Worm (Caenorhabditis elegans) whole organism, L1 larva: ENCODE data around the gene Y1A5A.1.

Experiments used
- C16A3.4 ChIP-seq: fragments of 150-350 bp; optimal IDR thresholded peaks from 2 replicates; lab custom pipeline; 2014; ENCODE audit warnings: missing biosample characterization, missing genetic modification characterization
- C34B4.2 ChIP-seq: sonication (generic microtip); optimal IDR thresholded peaks from 2 replicates; lab custom pipeline; 2017; ENCODE audit warnings: mild to moderate bottlenecking, missing genetic modification characterization, missing compliant biosample characterization
- alr-1 ChIP-seq: fragments of 200-800 bp; sonication (Bioruptor generic); optimal IDR thresholded peaks from 2 replicates; lab custom pipeline; 2018; ENCODE audit warnings: borderline replicate concordance, mild to moderate bottlenecking, missing genetic modification characterization, missing compliant biosample characterization
- aly-2 ChIP-seq: fragments of 150-350 bp; optimal IDR thresholded peaks from 2 replicates; lab custom pipeline; 2014; ENCODE audit warnings: missing biosample characterization, missing genetic modification characterization
- blmp-1 ChIP-seq: fragments of 150-350 bp; optimal IDR thresholded peaks from 2 replicates; lab custom pipeline; 2014; ENCODE audit warnings: missing biosample characterization, missing genetic modification characterization
- ceh-63 ChIP-seq: fragments of 200-800 bp; sonication (Bioruptor generic); optimal IDR thresholded peaks from 2 replicates; lab custom pipeline; 2018; ENCODE audit warnings: mild to moderate bottlenecking, missing genetic modification characterization, missing compliant biosample characterization
- ceh-8 ChIP-seq: fragments of 200-800 bp; sonication (Bioruptor generic); optimal IDR thresholded peaks from 2 replicates; lab custom pipeline; 2018; ENCODE audit warnings: mild to moderate bottlenecking, missing genetic modification characterization, moderate library complexity, missing compliant biosample characterization
- ceh-90 ChIP-seq: sonication (generic microtip); optimal IDR thresholded peaks from 2 replicates; lab custom pipeline; 2016; ENCODE audit warnings: missing genetic modification characterization, missing compliant biosample characterization
- ces-1 ChIP-seq: fragments of 150-350 bp; optimal IDR thresholded peaks from 2 replicates; lab custom pipeline; 2014; ENCODE audit warnings: missing biosample characterization, missing genetic modification reagents, missing genetic modification characterization
- dpl-1 ChIP-seq, 3 experiments: fragments of 150-350 bp in 2 of 3; sonication (generic microtip) in 1 of 3; optimal IDR thresholded peaks; 2 replicates each; lab custom pipeline; 2014 to 2017; ENCODE audit warnings: missing biosample characterization in 3 of 3, missing genetic modification characterization in 3 of 3, missing genetic modification reagents in 3 of 3
- efl-3 ChIP-seq: fragments of 200-800 bp; sonication (Bioruptor generic); optimal IDR thresholded peaks from 2 replicates; lab custom pipeline; 2018; ENCODE audit warnings: mild to moderate bottlenecking, missing genetic modification characterization, missing compliant biosample characterization
- egl-13 ChIP-seq: sonication (generic microtip); optimal IDR thresholded peaks from 2 replicates; lab custom pipeline; 2016; ENCODE audit warnings: missing genotype, missing genetic modification reagents, missing genetic modification characterization, missing compliant biosample characterization
- egl-27 ChIP-seq, 2 experiments: fragments of 150-350 bp in 1 of 2; sonication (generic microtip); optimal IDR thresholded peaks; 3 replicates each; lab custom pipeline; 2017 to 2018; ENCODE audit warnings: missing biosample characterization in 2 of 2, missing genetic modification characterization in 2 of 2, missing genetic modification reagents in 2 of 2
- elt-2 ChIP-seq: sonication (generic microtip); optimal IDR thresholded peaks from 2 replicates; lab custom pipeline; 2016; ENCODE audit warnings: missing genetic modification characterization, mild to moderate bottlenecking, inconsistent platforms, missing compliant biosample characterization, missing genetic modification reagents
- elt-3 ChIP-seq, 6 experiments: fragments of 150-350 bp in 1 of 6; sonication (generic microtip); optimal IDR thresholded peaks; 2 replicates each; lab custom pipeline; 2017 to 2018; ENCODE audit warnings: missing biosample characterization in 6 of 6, missing genetic modification characterization in 6 of 6, inconsistent platforms in 1 of 6
- fkh-10 ChIP-seq: sonication (generic microtip); optimal IDR thresholded peaks from 2 replicates; lab custom pipeline; 2017; ENCODE audit warnings: missing biosample characterization, missing genetic modification reagents, missing genetic modification characterization
- fkh-4 ChIP-seq: sonication (generic microtip); optimal IDR thresholded peaks from 2 replicates; lab custom pipeline; 2016; ENCODE audit warnings: missing compliant biosample characterization, missing genetic modification characterization, borderline replicate concordance
- fos-1 ChIP-seq: fragments of 150-350 bp; optimal IDR thresholded peaks from 2 replicates; lab custom pipeline; 2014; ENCODE audit warnings: missing biosample characterization, missing genetic modification characterization
- hlh-17 ChIP-seq: fragments of 200-800 bp; sonication (Bioruptor generic); optimal IDR thresholded peaks from 2 replicates; lab custom pipeline; 2018; ENCODE audit warnings: missing genetic modification characterization, mild to moderate bottlenecking, missing compliant biosample characterization, moderate library complexity, borderline replicate concordance
- hlh-4 ChIP-seq: sonication (generic microtip); optimal IDR thresholded peaks from 2 replicates; lab custom pipeline; 2016; ENCODE audit warnings: mild to moderate bottlenecking, missing genetic modification characterization, missing compliant biosample characterization
- hpl-2 ChIP-seq: fragments of 150-350 bp; optimal IDR thresholded peaks from 2 replicates; lab custom pipeline; 2014; ENCODE audit warnings: missing biosample characterization, missing genetic modification reagents, missing genetic modification characterization
- isw-1 ChIP-seq: fragments of 200-800 bp; sonication (Bioruptor generic); IDR thresholded peaks from 2 replicates; pipeline ENCODE4 v1.3.6; 2022; ENCODE audit warnings: missing genetic modification characterization, missing compliant biosample characterization
- jun-1 ChIP-seq: fragments of 150-350 bp; optimal IDR thresholded peaks from 2 replicates; lab custom pipeline; 2014; ENCODE audit warnings: missing biosample characterization, missing genetic modification reagents, missing genetic modification characterization
- lin-15B ChIP-seq: fragments of 150-350 bp; sonication (generic microtip); optimal IDR thresholded peaks from 3 replicates; lab custom pipeline; 2014; ENCODE audit warnings: missing biosample characterization, missing genetic modification characterization
- lin-35 ChIP-seq, 2 experiments: fragments of 150-350 bp; optimal IDR thresholded peaks; 2 replicates each; lab custom pipeline; 2014; ENCODE audit warnings: missing biosample characterization in 2 of 2, missing genetic modification characterization in 2 of 2, missing genetic modification reagents in 2 of 2
- lir-3 ChIP-seq: sonication (generic microtip); optimal IDR thresholded peaks from 2 replicates; lab custom pipeline; 2016; ENCODE audit warnings: mild to moderate bottlenecking, missing genetic modification characterization, moderate library complexity, missing compliant biosample characterization; ENCODE audit not compliant: poor library complexity
- lsy-2 ChIP-seq, 2 experiments: fragments of 150-350 bp; optimal IDR thresholded peaks; 2 replicates each; lab custom pipeline; 2014; ENCODE audit warnings: missing biosample characterization in 2 of 2, missing genetic modification characterization in 2 of 2
- mef-2 ChIP-seq: fragments of 150-350 bp; optimal IDR thresholded peaks from 2 replicates; lab custom pipeline; 2014; ENCODE audit warnings: missing biosample characterization, missing genetic modification characterization
- nhr-11 ChIP-seq: fragments of 150-350 bp; optimal IDR thresholded peaks from 2 replicates; lab custom pipeline; 2014; ENCODE audit warnings: missing biosample characterization, missing genetic modification characterization
- nhr-19 ChIP-seq: fragments of 200-800 bp; sonication (Bioruptor generic); conservative IDR thresholded peaks from 2 replicates; pipeline ENCODE4 v1.3.6; 2022; ENCODE audit warnings: missing genetic modification characterization, missing compliant biosample characterization
- nhr-237 ChIP-seq: fragments of 150-350 bp; optimal IDR thresholded peaks from 2 replicates; lab custom pipeline; 2014; ENCODE audit warnings: missing biosample characterization, missing genetic modification characterization
- nhr-76 ChIP-seq: sonication (generic microtip); optimal IDR thresholded peaks from 2 replicates; lab custom pipeline; 2017; ENCODE audit warnings: missing biosample characterization, missing genetic modification characterization
- nhr-77 ChIP-seq: fragments of 150-350 bp; optimal IDR thresholded peaks from 2 replicates; lab custom pipeline; 2014; ENCODE audit warnings: missing biosample characterization, missing genetic modification characterization
- nhr-85 ChIP-seq: sonication (generic microtip); peaks from one replicate; lab custom pipeline; 2016; ENCODE audit warnings: missing genetic modification characterization, inconsistent platforms, missing compliant biosample characterization
- pag-3 ChIP-seq: sonication (generic microtip); optimal IDR thresholded peaks from 2 replicates; lab custom pipeline; 2017; ENCODE audit warnings: missing genetic modification characterization, mild to moderate bottlenecking, missing compliant biosample characterization, antibody characterized with exemption, borderline replicate concordance; ENCODE audit not compliant: insufficient read depth
- pqm-1 ChIP-seq: sonication (generic microtip); optimal IDR thresholded peaks from 3 replicates; lab custom pipeline; 2017; ENCODE audit warnings: missing biosample characterization, missing genetic modification characterization
- skn-1 ChIP-seq: fragments of 150-350 bp; optimal IDR thresholded peaks from 2 replicates; lab custom pipeline; 2014; ENCODE audit warnings: missing biosample characterization, missing genetic modification characterization
- snu-23 ChIP-seq: sonication (generic microtip); optimal IDR thresholded peaks from 2 replicates; lab custom pipeline; 2016; ENCODE audit warnings: missing genetic modification characterization, missing compliant biosample characterization
- sox-4 ChIP-seq: sonication (generic microtip); optimal IDR thresholded peaks from 2 replicates; lab custom pipeline; 2016; ENCODE audit warnings: missing genetic modification characterization, missing compliant biosample characterization
- sptf-1 ChIP-seq: fragments of 150-350 bp; optimal IDR thresholded peaks from 2 replicates; lab custom pipeline; 2014; ENCODE audit warnings: missing biosample characterization, missing genetic modification characterization
- sup-37 ChIP-seq: fragments of 200-800 bp; sonication (Bioruptor generic); optimal IDR thresholded peaks from 2 replicates; lab custom pipeline; 2018; ENCODE audit warnings: mild to moderate bottlenecking, missing genetic modification characterization, missing compliant biosample characterization
- tbx-2 ChIP-seq: sonication (generic microtip); optimal IDR thresholded peaks from 2 replicates; lab custom pipeline; 2016; ENCODE audit warnings: missing genetic modification characterization, missing compliant biosample characterization
- tlp-1 ChIP-seq: fragments of 150-350 bp; optimal IDR thresholded peaks from 2 replicates; lab custom pipeline; 2014; ENCODE audit warnings: missing biosample characterization, missing genetic modification characterization
- unc-30 ChIP-seq: sonication (generic microtip); optimal IDR thresholded peaks from 2 replicates; lab custom pipeline; 2017; ENCODE audit warnings: missing biosample characterization, missing genetic modification characterization
- unc-62 ChIP-seq: fragments of 150-350 bp; optimal IDR thresholded peaks from 2 replicates; lab custom pipeline; 2014; ENCODE audit warnings: missing biosample characterization, missing genetic modification reagents, missing genetic modification characterization
- unc-86 ChIP-seq: sonication (generic microtip); optimal IDR thresholded peaks from 2 replicates; lab custom pipeline; 2016; ENCODE audit warnings: missing genetic modification characterization, missing compliant biosample characterization
- unc-98 ChIP-seq: fragments of 200-800 bp; sonication (Bioruptor generic); IDR thresholded peaks from 2 replicates; pipeline ENCODE4 v1.3.6; 2022; ENCODE audit warnings: missing genetic modification characterization, missing compliant biosample characterization
- zag-1 ChIP-seq: fragments of 150-350 bp; optimal IDR thresholded peaks from 2 replicates; lab custom pipeline; 2014; ENCODE audit warnings: missing biosample characterization, missing genetic modification characterization
- ztf-11 ChIP-seq, 2 experiments: sonication (generic microtip); optimal IDR thresholded peaks; 2 replicates each; lab custom pipeline; 2016 to 2017; ENCODE audit warnings: missing genetic modification characterization in 2 of 2, missing biosample characterization in 1 of 2, missing compliant biosample characterization in 1 of 2

Y1A5A.1 gene

ce11 chrIII:3954220-3954619 is 32.2 kb downstream of the Y1A5A.1 start (continued):
- TF ChIP-seq lir-3 (tag; lab: Kevin White, UChicago) = peak; percentile 38
- peak in 1 of 2 experiments; percentile 8 for TF ChIP-seq ztf-11 (tag; optimal IDR thresholded peaks at IDR 0.05; lab: Kevin White, UChicago)
- no peak for TF ChIP-seq hlh-17 (GFP tag; lab: Kevin White, UChicago)
- no peak for TF ChIP-seq unc-30 (tag; lab: Kevin White, UChicago)
- TF ChIP-seq aly-2 (tag; lab: Kevin White, UChicago) = no peak
- TF ChIP-seq fkh-10 (GFP tag; lab: Kevin White, UChicago) = no peak
- peak; percentile 42 to 58 for TF ChIP-seq lsy-2 (tag; optimal IDR thresholded peaks at IDR 0.05; lab: Kevin White, UChicago)
- no peak for TF ChIP-seq fos-1 (tag; lab: Kevin White, UChicago)
- TF ChIP-seq efl-3 = no peak
- TF ChIP-seq jun-1 (tag; lab: Kevin White, UChicago) = no peak
- no peak for TF ChIP-seq pag-3 (tag; lab: Kevin White, UChicago)
- TF ChIP-seq, all 84 proteins: peak for 32

DNA sequence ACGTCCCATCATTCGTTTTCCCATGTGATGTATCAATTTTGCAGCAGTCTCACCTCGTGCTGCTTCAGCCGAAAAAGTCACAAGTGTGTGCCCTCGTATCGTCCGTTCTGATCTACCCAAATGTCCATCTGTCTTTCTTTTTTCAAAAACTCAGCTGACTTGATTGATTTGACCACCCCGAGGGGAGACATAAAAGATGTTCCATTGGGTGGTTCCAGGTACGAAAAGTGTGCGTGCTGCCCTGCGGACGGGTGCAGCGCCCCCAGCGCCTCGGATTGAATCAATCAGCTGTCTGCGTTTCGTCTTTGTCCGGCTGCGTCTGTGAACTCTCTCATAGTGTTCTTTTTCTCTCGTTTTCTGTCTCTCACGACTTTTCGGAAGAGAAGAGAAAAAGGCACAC is 33.2 kb downstream of the Y1A5A.1 start:
- no peak for TF ChIP-seq mef-2 (tag; lab: Kevin White, UChicago)
- peak; percentile 29 for TF ChIP-seq sup-37
- TF ChIP-seq C16A3.4 (tag; lab: Kevin White, UChicago) = peak; percentile 57
- no peak for TF ChIP-seq ces-1 (GFP tag; lab: Kevin White, UChicago)
- TF ChIP-seq skn-1 (tag; lab: Kevin White, UChicago) = no peak
- TF ChIP-seq isw-1 (GFP tag; lab: Robert Waterston, UW) = no peak; the same call in 1 of the 2 replicates
- TF ChIP-seq ceh-8 = no peak
- TF ChIP-seq nhr-76 (tag; lab: Kevin White, UChicago) = no peak
- peak; percentile 39 for TF ChIP-seq tbx-2 (tag; lab: Kevin White, UChicago)
- peak; percentile 19 to 38 (median 31) for TF ChIP-seq dpl-1 (GFP tag; optimal IDR thresholded peaks at IDR 0.05; lab: Kevin White, UChicago)
- no peak for TF ChIP-seq unc-30 (tag; lab: Kevin White, UChicago)
- TF ChIP-seq lin-15B = no peak
- TF ChIP-seq fkh-10 (GFP tag; lab: Kevin White, UChicago) = peak; percentile 4
- TF ChIP-seq ztf-11 (tag; optimal IDR thresholded peaks at IDR 0.05; lab: Kevin White, UChicago) = peak in 1 of 2 experiments; percentile 54
- TF ChIP-seq ceh-63 (GFP tag; lab: Kevin White, UChicago) = no peak
- TF ChIP-seq egl-13 (tag; lab: Kevin White, UChicago) = no peak
- no peak for TF ChIP-seq unc-62 (GFP tag; lab: Kevin White, UChicago)
- no peak for TF ChIP-seq hlh-4 (tag; lab: Kevin White, UChicago)
- no peak for TF ChIP-seq pqm-1 (tag; lab: Kevin White, UChicago)
- peak; percentile 8 for TF ChIP-seq unc-86
- TF ChIP-seq pag-3 (tag; lab: Kevin White, UChicago) = no peak
- TF ChIP-seq fkh-4 = no peak
- TF ChIP-seq sptf-1 (tag; lab: Kevin White, UChicago) = no peak
- TF ChIP-seq nhr-77 (tag; lab: Kevin White, UChicago) = no peak
- no peak for TF ChIP-seq nhr-237
- peak; percentile 40 for TF ChIP-seq nhr-19 (GFP tag; lab: Robert Waterston, UW)
- TF ChIP-seq ceh-90 = no peak
- TF ChIP-seq snu-23 (GFP tag; lab: Kevin White, UChicago) = peak; percentile 61
- peak; percentile 94 for TF ChIP-seq nhr-85 (tag; lab: Kevin White, UChicago)
- no peak for TF ChIP-seq elt-2 (tag; lab: Kevin White, UChicago)
- peak; percentile 30 to 83 for TF ChIP-seq lin-35 (GFP tag; optimal IDR thresholded peaks at IDR 0.05; lab: Kevin White, UChicago)
- TF ChIP-seq zag-1 = no peak
- TF ChIP-seq hpl-2 = no peak
- TF ChIP-seq sox-4 (tag; lab: Kevin White, UChicago) = no peak
- peak; percentile 65 for TF ChIP-seq blmp-1 (tag; lab: Kevin White, UChicago)
- TF ChIP-seq tlp-1 (tag; lab: Kevin White, UChicago) = no peak
- no peak for TF ChIP-seq aly-2 (tag; lab: Kevin White, UChicago)
- TF ChIP-seq fos-1 (tag; lab: Kevin White, UChicago) = no peak
- TF ChIP-seq unc-98 = no peak
- TF ChIP-seq elt-3 (tag; optimal IDR thresholded peaks at IDR 0.05; lab: Kevin White, UChicago) = peak in 1 of 6 experiments; percentile 41
- TF ChIP-seq alr-1 (tag; lab: Kevin White, UChicago) = no peak
- TF ChIP-seq egl-27 (tag; optimal IDR thresholded peaks at IDR 0.05; lab: Kevin White, UChicago) = no peak
- TF ChIP-seq C34B4.2 (tag; lab: Kevin White, UChicago) = no peak
- TF ChIP-seq nhr-11 = no peak
- TF ChIP-seq hlh-17 (GFP tag; lab: Kevin White, UChicago) = no peak
